Fruit fly (Drosophila melanogaster): ENCODE results near the gene CG3982.

Gene CG3982

DNA sequence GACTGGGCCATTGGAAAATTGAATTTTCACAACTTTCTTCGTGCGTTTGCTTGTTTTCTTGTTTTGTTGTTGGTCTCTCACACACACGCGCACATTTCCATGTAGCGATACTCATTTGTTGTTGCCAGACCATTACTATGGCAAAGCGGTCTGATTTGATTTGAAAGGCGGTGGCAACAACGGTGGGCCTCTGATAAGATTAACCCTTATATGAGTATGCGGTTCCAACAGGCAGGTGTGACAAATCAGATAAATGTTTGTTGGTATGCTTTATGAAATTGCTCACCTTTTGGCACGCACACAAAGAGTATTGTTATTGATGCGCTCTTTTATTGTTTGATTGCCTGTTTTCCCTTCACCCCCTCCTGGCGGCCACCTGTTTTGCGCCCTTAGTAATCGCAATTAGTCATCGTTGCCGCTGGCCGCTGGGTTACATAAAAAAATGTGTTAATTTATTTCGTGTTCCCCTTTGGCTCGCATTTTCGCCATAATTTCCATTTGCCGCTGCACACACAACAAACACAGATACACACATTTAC lies 30.1 kb upstream of the CG3982 start (continued):
- TF ChIP-seq row (GFP tag; IDR thresholded peaks at IDR 0.05) (0 out of 3 replicates have a peak, but pooled peaks have one; percentile 13), tll (GFP tag; optimal IDR thresholded peaks at IDR 0.05) (peak in 1 of 2 experiments; percentile 45), fu2 (GFP tag; optimal IDR thresholded peaks at IDR 0.05) (no peak), MBD-R2 (GFP tag; IDR thresholded peaks at IDR 0.05) (peak; percentile 7; the same call in 1 of the 2 replicates), abd-A (tag; optimal IDR thresholded peaks at IDR 0.05) (peak; percentile 24), Sin3A (optimal IDR thresholded peaks at IDR 0.05) (no peak)

DNA sequence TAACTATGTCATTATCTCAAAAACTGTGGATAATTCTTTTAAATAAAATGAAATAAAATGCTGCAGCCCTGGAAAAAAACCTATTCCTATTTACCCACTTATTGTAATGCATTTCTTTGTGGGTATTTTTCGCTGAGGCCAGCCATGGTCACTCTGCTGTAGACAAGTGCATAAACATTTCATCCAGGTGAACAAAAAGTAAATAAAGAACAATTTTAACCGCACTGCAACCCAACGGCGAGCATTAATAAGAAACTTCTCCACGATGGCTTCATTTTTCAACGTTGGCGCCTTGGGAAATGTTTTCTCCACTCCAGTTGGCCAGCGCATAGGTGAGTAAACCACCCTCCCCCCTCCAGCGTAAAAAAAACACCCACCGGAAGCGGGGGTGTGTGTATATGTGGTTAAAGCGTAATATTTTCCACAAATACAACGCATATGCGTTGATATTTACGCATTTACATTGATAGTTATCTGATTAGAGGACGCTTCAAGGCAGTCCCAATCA lies 29.6 kb upstream of the CG3982 start, which contains the start of gene CG3529:
Gene CG3529 (plus strand): TSS at position 134 of the 508 bp plus-strand sequence.
- TF ChIP-seq Mrtf (GFP tag; IDR thresholded peaks at IDR 0.05) (no peak), Tbp (GFP tag; optimal IDR thresholded peaks at IDR 0.05) (no peak), CG7963 (GFP tag; IDR thresholded peaks at IDR 0.05; ENCODE audit: partially characterized antibody) (no peak), vnd (GFP tag; IDR thresholded peaks at IDR 0.05; ENCODE audit: partially characterized antibody) (no peak), unc-4 (GFP tag; IDR thresholded peaks at IDR 0.05; ENCODE audit: partially characterized antibody) (no peak), CG13287 (GFP tag; IDR thresholded peaks at IDR 0.05; ENCODE audit: partially characterized antibody) (peak; percentile 29; the same call in 1 of the 2 replicates), CG1792 (GFP tag; optimal IDR thresholded peaks at IDR 0.05) (no peak), E2f1 (GFP tag; IDR thresholded peaks at IDR 0.05) (no peak), otp (GFP tag; IDR thresholded peaks at IDR 0.05) (no peak), Lim3 (GFP tag; IDR thresholded peaks at IDR 0.05) (no peak), CG4820 (GFP tag; optimal IDR thresholded peaks at IDR 0.05) (no peak), en (GFP tag; optimal IDR thresholded peaks at IDR 0.05) (no peak), gsb (GFP tag; IDR thresholded peaks at IDR 0.05) (0 out of 2 replicates have a peak, but pooled peaks have one; percentile 28), E2f2 (GFP tag; IDR thresholded peaks at IDR 0.05) (peak; percentile 36), ken (GFP tag; IDR thresholded peaks at IDR 0.05) (no peak), CG10565 (GFP tag; optimal IDR thresholded peaks at IDR 0.05) (no peak), CG9609 (GFP tag; optimal IDR thresholded peaks at IDR 0.05) (no peak), CG3163 (GFP tag; optimal IDR thresholded peaks at IDR 0.05) (no peak), Spps (tag; optimal IDR thresholded peaks at IDR 0.05) (peak; percentile 9), Med (GFP tag) (peak; percentile 81), CG12104 (GFP tag; optimal IDR thresholded peaks at IDR 0.05) (peak; percentile 21), CG13123 (GFP tag; optimal IDR thresholded peaks at IDR 0.05) (no peak), sima (GFP tag; optimal IDR thresholded peaks at IDR 0.05) (no peak), CG3065 (GFP tag; optimal IDR thresholded peaks at IDR 0.05) (no peak), dimm (GFP tag; IDR thresholded peaks at IDR 0.05) (no peak), CG7839 (tag; optimal IDR thresholded peaks at IDR 0.05) (peak; percentile 8), CTCF (GFP tag; optimal IDR thresholded peaks at IDR 0.05) (peak; percentile 3), fd64A (GFP tag; optimal IDR thresholded peaks at IDR 0.05) (peak; percentile 27), zen (tag; optimal IDR thresholded peaks at IDR 0.05) (no peak), dm (GFP tag; optimal IDR thresholded peaks at IDR 0.05) (no peak), PHDP (tag; optimal IDR thresholded peaks at IDR 0.05) (no peak), psq (GFP tag; optimal IDR thresholded peaks at IDR 0.05) (no peak), pum (GFP tag; optimal IDR thresholded peaks at IDR 0.05) (no peak), CG31388 (GFP tag; optimal IDR thresholded peaks at IDR 0.05) (no peak), mld (GFP tag; IDR thresholded peaks at IDR 0.05; ENCODE audit: partially characterized antibody) (no peak), Myb (GFP tag; optimal IDR thresholded peaks at IDR 0.05) (peak; percentile 47), da (GFP tag; optimal IDR thresholded peaks at IDR 0.05) (peak; percentile 15), Ravus (GFP tag; IDR thresholded peaks at IDR 0.05) (no peak), stc (GFP tag; IDR thresholded peaks at IDR 0.05) (no peak), jigr1 (GFP tag; IDR thresholded peaks at IDR 0.05) (no peak), GATAe (GFP tag; conservative IDR thresholded peaks at IDR 0.05) (no peak), Aef1 (GFP tag; IDR thresholded peaks at IDR 0.05) (no peak), CG30403 (GFP tag; optimal IDR thresholded peaks at IDR 0.05) (peak; percentile 29), CG31224 (GFP tag; IDR thresholded peaks at IDR 0.05) (no peak), CG17361 (GFP tag; IDR thresholded peaks at IDR 0.05) (0 out of 3 replicates have a peak, but pooled peaks have one; percentile 19)

Data from whole organism, embryonic.